Worm (Caenorhabditis elegans) whole organism, early embryonic: ENCODE results near the gene F55G11.6.

Experiments used
- B0310.2 ChIP-seq: sonication (generic microtip); optimal IDR thresholded peaks from 2 replicates; lab custom pipeline; 2016; ENCODE audit warnings: mild to moderate bottlenecking, missing genetic modification characterization, missing compliant biosample characterization
- F13C5.2 ChIP-seq: sonication (generic microtip); optimal IDR thresholded peaks from 2 replicates; lab custom pipeline; 2017; ENCODE audit warnings: mild to moderate bottlenecking, missing genetic modification characterization, inconsistent platforms, missing compliant biosample characterization
- aly-1 ChIP-seq: sonication (generic microtip); optimal IDR thresholded peaks from 2 replicates; lab custom pipeline; 2016; ENCODE audit warnings: missing genetic modification characterization, missing compliant biosample characterization
- ama-1 ChIP-seq: fragments of 150-350 bp; optimal IDR thresholded peaks from 2 replicates; lab custom pipeline; 2014
- ceh-13 ChIP-seq: fragments of 200-800 bp; sonication (Bioruptor generic); optimal IDR thresholded peaks from 2 replicates; lab custom pipeline; 2018; ENCODE audit warnings: mild to moderate bottlenecking, missing genetic modification characterization, missing compliant biosample characterization
- ceh-36 ChIP-seq: sonication (generic microtip); optimal IDR thresholded peaks from 2 replicates; lab custom pipeline; 2016; ENCODE audit warnings: missing genetic modification characterization, inconsistent platforms, missing compliant biosample characterization
- ets-7 ChIP-seq: sonication (generic microtip); optimal IDR thresholded peaks from 2 replicates; lab custom pipeline; 2016; ENCODE audit warnings: missing genotype, missing genetic modification characterization, missing compliant biosample characterization
- flt-1 ChIP-seq: fragments of 200-800 bp; sonication (Bioruptor generic); IDR thresholded peaks from 2 replicates; pipeline ENCODE4 v1.3.6; 2022; ENCODE audit warnings: missing genetic modification characterization, missing compliant biosample characterization
- hmbx-1 ChIP-seq: sonication (generic microtip); optimal IDR thresholded peaks from 2 replicates; lab custom pipeline; 2016; ENCODE audit warnings: mild to moderate bottlenecking, missing genetic modification characterization, missing compliant biosample characterization
- hmg-4 ChIP-seq: fragments of 200-800 bp; sonication (Bioruptor generic); optimal IDR thresholded peaks from 2 replicates; lab custom pipeline; 2018; ENCODE audit warnings: mild to moderate bottlenecking, missing genetic modification characterization, missing compliant biosample characterization
- hnd-1 ChIP-seq: sonication (generic microtip); optimal IDR thresholded peaks from 2 replicates; lab custom pipeline; 2016; ENCODE audit warnings: missing genetic modification characterization, missing compliant biosample characterization
- pes-1 ChIP-seq: fragments of 200-800 bp; sonication (Bioruptor generic); IDR thresholded peaks from 2 replicates; pipeline ENCODE4 v1.3.6; 2022; ENCODE audit warnings: missing genetic modification reagents, missing genetic modification characterization, missing compliant biosample characterization
- scrt-1 ChIP-seq: fragments of 200-800 bp; sonication (Bioruptor generic); IDR thresholded peaks from 2 replicates; pipeline ENCODE4 v1.3.6; 2022; ENCODE audit warnings: missing genetic modification characterization, missing compliant biosample characterization
- sea-1 ChIP-seq: fragments of 200-800 bp; sonication (Bioruptor generic); conservative IDR thresholded peaks from 2 replicates; pipeline ENCODE4 v1.3.6; 2022; ENCODE audit warnings: missing genetic modification characterization, missing compliant biosample characterization
- tbx-11 ChIP-seq: fragments of 200-800 bp; sonication (Bioruptor generic); IDR thresholded peaks from 2 replicates; pipeline ENCODE4 v1.3.6; 2022; ENCODE audit warnings: missing genetic modification characterization, missing compliant biosample characterization
- tbx-37 ChIP-seq: fragments of 200-800 bp; sonication (Bioruptor generic); conservative IDR thresholded peaks from 2 replicates; pipeline ENCODE4 v1.3.6; 2022; ENCODE audit warnings: missing genetic modification reagents, missing genetic modification characterization, missing compliant biosample characterization
- tra-4 ChIP-seq: sonication (generic microtip); optimal IDR thresholded peaks from 2 replicates; lab custom pipeline; 2017; ENCODE audit warnings: missing genetic modification characterization, missing compliant biosample characterization

F55G11.6 gene

ce11 chrIV:12973336-12973735 is 15.5 kb downstream of the F55G11.6 start, which contains the start of gene F55G11.4:
Gene F55G11.4, plus strand, starts transcription at chrIV:12973624.
- TF ChIP-seq ceh-13 (GFP tag; lab: Kevin White, UChicago): no peak
- no peak for TF ChIP-seq ceh-36
- TF ChIP-seq aly-1 (tag; lab: Kevin White, UChicago): no peak
- no peak for TF ChIP-seq sea-1
- no peak for TF ChIP-seq flt-1 (GFP tag; lab: Robert Waterston, UW)
- no peak for TF ChIP-seq scrt-1 (GFP tag; lab: Robert Waterston, UW)
- no peak for TF ChIP-seq B0310.2 (tag; lab: Kevin White, UChicago)
- no peak for TF ChIP-seq hnd-1 (tag; lab: Kevin White, UChicago)
- TF ChIP-seq hmbx-1 (tag; lab: Kevin White, UChicago): no peak
- TF ChIP-seq tra-4 (tag; lab: Kevin White, UChicago): no peak
- no peak for TF ChIP-seq hmg-4

ce11 chrIV:12975981-12976380 is 18.2 kb downstream of the F55G11.6 start, which contains the start of gene dod-17:
Gene dod-17, plus strand, starts transcription at chrIV:12976303.
- TF ChIP-seq scrt-1 (GFP tag; lab: Robert Waterston, UW): no peak
- no peak for TF ChIP-seq aly-1 (tag; lab: Kevin White, UChicago)
- no peak for TF ChIP-seq B0310.2 (tag; lab: Kevin White, UChicago)
- TF ChIP-seq sea-1: no peak
- no peak for TF ChIP-seq pes-1 (GFP tag; lab: Robert Waterston, UW)
- no peak for TF ChIP-seq hmg-4
- no peak for TF ChIP-seq ets-7 (tag; lab: Kevin White, UChicago)
- TF ChIP-seq flt-1 (GFP tag; lab: Robert Waterston, UW): no peak
- TF ChIP-seq F13C5.2 (tag; lab: Kevin White, UChicago): no peak
- TF ChIP-seq hmbx-1 (tag; lab: Kevin White, UChicago): no peak
- no peak for TF ChIP-seq ama-1 (lab: Kevin White, UChicago)
- TF ChIP-seq hnd-1 (tag; lab: Kevin White, UChicago): no peak
- no peak for TF ChIP-seq tra-4 (tag; lab: Kevin White, UChicago)
- TF ChIP-seq tbx-11 (GFP tag; lab: Robert Waterston, UW): no peak
- TF ChIP-seq tbx-37 (GFP tag; lab: Robert Waterston, UW): no peak
- TF ChIP-seq ceh-13 (GFP tag; lab: Kevin White, UChicago): no peak
- no peak for TF ChIP-seq ceh-36

- TF ChIP-seq hmg-4: no peak
Observed at ce11 chrIV:12977650-12978049, 19.8 kb downstream of the F55G11.6 start.

- TF ChIP-seq ets-7 (tag; lab: Kevin White, UChicago) (no peak), tbx-37 (GFP tag; lab: Robert Waterston, UW) (no peak), B0310.2 (tag; lab: Kevin White, UChicago) (no peak), scrt-1 (GFP tag; lab: Robert Waterston, UW) (no peak), ceh-13 (GFP tag; lab: Kevin White, UChicago) (no peak), hmbx-1 (tag; lab: Kevin White, UChicago) (no peak), tbx-11 (GFP tag; lab: Robert Waterston, UW) (no peak), flt-1 (GFP tag; lab: Robert Waterston, UW) (no peak), tra-4 (tag; lab: Kevin White, UChicago) (no peak), sea-1 (no peak)
Observed at ce11 chrIV:12978307-12979036, 20.6 kb downstream of the F55G11.6 start, which contains the start of gene K10D11.2. Gene K10D11.2, plus strand, starts transcription at chrIV:12978986.

- TF ChIP-seq pes-1 (GFP tag; lab: Robert Waterston, UW) (no peak), ceh-36 (no peak), ets-7 (tag; lab: Kevin White, UChicago) (no peak), tbx-11 (GFP tag; lab: Robert Waterston, UW) (no peak), ama-1 (lab: Kevin White, UChicago) (no peak), ceh-13 (GFP tag; lab: Kevin White, UChicago) (no peak), flt-1 (GFP tag; lab: Robert Waterston, UW) (no peak), B0310.2 (tag; lab: Kevin White, UChicago) (no peak)
Observed at ce11 chrIV:12985961-12986360, 28.1 kb downstream of the F55G11.6 start, which contains the start of gene K10D11.3. Gene K10D11.3, minus strand, starts transcription at chrIV:12986134.

- TF ChIP-seq ceh-36 (no peak), tbx-37 (GFP tag; lab: Robert Waterston, UW) (no peak), sea-1 (no peak), ama-1 (lab: Kevin White, UChicago) (no peak), hnd-1 (tag; lab: Kevin White, UChicago) (no peak)
Observed at ce11 chrIV:12989355-12989754, 31.5 kb downstream of the F55G11.6 start, which contains the start of gene K10D11.6. Gene K10D11.6, minus strand, starts transcription at chrIV:12989455.

ce11 chrIV:12990638-12991037 is 32.8 kb downstream of the F55G11.6 start:
- no peak for TF ChIP-seq ets-7 (tag; lab: Kevin White, UChicago)
- no peak for TF ChIP-seq hmbx-1 (tag; lab: Kevin White, UChicago)
- TF ChIP-seq F13C5.2 (tag; lab: Kevin White, UChicago): no peak
- TF ChIP-seq ceh-36: no peak
- no peak for TF ChIP-seq flt-1 (GFP tag; lab: Robert Waterston, UW)
- TF ChIP-seq aly-1 (tag; lab: Kevin White, UChicago): no peak

ce11 chrIV:12991629-12992028 is 33.8 kb downstream of the F55G11.6 start, which contains the start of gene K10D11.5:
Gene K10D11.5, minus strand, starts transcription at chrIV:12991843.
- no peak for TF ChIP-seq pes-1 (GFP tag; lab: Robert Waterston, UW)
- no peak for TF ChIP-seq aly-1 (tag; lab: Kevin White, UChicago)
- TF ChIP-seq flt-1 (GFP tag; lab: Robert Waterston, UW): no peak
- TF ChIP-seq ceh-36: no peak
- no peak for TF ChIP-seq tbx-37 (GFP tag; lab: Robert Waterston, UW)
- TF ChIP-seq B0310.2 (tag; lab: Kevin White, UChicago): no peak
- TF ChIP-seq sea-1: no peak
- TF ChIP-seq tbx-11 (GFP tag; lab: Robert Waterston, UW): no peak
- TF ChIP-seq hmg-4: no peak
- no peak for TF ChIP-seq ceh-13 (GFP tag; lab: Kevin White, UChicago)
